Worm (Caenorhabditis elegans) whole organism, midembryonic: ENCODE results near the gene frpr-19.

ENCODE experiments used
- flt-1 ChIP-seq: fragments of 200-800 bp; sonication (Bioruptor generic); IDR thresholded peaks from 2 replicates; pipeline ENCODE4 v1.3.6; 2022; ENCODE audit warnings: missing genetic modification characterization, missing compliant biosample characterization
- ref-1 ChIP-seq: fragments of 200-800 bp; sonication (Bioruptor generic); conservative IDR thresholded peaks from 2 replicates; pipeline ENCODE4 v1.3.6; 2022; ENCODE audit warnings: missing genetic modification reagents, missing genetic modification characterization, missing compliant biosample characterization

- TF ChIP-seq ref-1 (GFP tag; lab: Robert Waterston, UW), result no peak
- no peak for TF ChIP-seq flt-1
Observed at ce11 chrIV:1803882-1804281, 22.4 kb upstream of the frpr-19 start, which contains the start of gene Y38C1BA.1.
